Fruit fly (Drosophila melanogaster) whole organism, pupa: ENCODE data around the gene Cypl.
A peak's percentile ranks its signal among the peaks of the same experiment; 100 is the strongest.

Source experiments
- CG10348 ChIP-seq: fragments of 200-800 bp; sonication (Bioruptor generic); IDR thresholded peaks from 2 replicates; pipeline ENCODE4 v1.3.6; 2022; ENCODE audit warnings: missing biosample characterization, missing genetic modification characterization
- CG12605 ChIP-seq: fragments of 200-800 bp; sonication (Bioruptor generic); IDR thresholded peaks from 2 replicates; pipeline ENCODE4 v1.3.6; 2022; ENCODE audit warnings: missing biosample characterization, missing genetic modification characterization
- CG8159 ChIP-seq: fragments of 200-800 bp; sonication (Bioruptor generic); optimal IDR thresholded peaks from 3 replicates; lab custom pipeline; 2018; ENCODE audit warnings: missing biosample characterization, mild to moderate bottlenecking, missing genetic modification characterization, moderate library complexity
- CG8301 ChIP-seq: fragments of 200-800 bp; sonication (Bioruptor generic); optimal IDR thresholded peaks from 2 replicates; lab custom pipeline; 2018; ENCODE audit warnings: missing biosample characterization, mild to moderate bottlenecking, missing genetic modification characterization
- EcR ChIP-seq: fragments of 200-800 bp; sonication (Bioruptor generic); optimal IDR thresholded peaks from 3 replicates; lab custom pipeline; 2019; ENCODE audit warnings: missing biosample characterization, missing genetic modification characterization, mild to moderate bottlenecking, moderate library complexity, missing genetic modification reagents
- Pif1A ChIP-seq: fragments of 200-800 bp; sonication (Bioruptor generic); optimal IDR thresholded peaks from 3 replicates; lab custom pipeline; 2016; ENCODE audit warnings: missing biosample characterization, missing genetic modification characterization
- gl ChIP-seq: fragments of 200-800 bp; sonication (Bioruptor generic); optimal IDR thresholded peaks from 2 replicates; lab custom pipeline; 2018; ENCODE audit warnings: missing biosample characterization, mild to moderate bottlenecking, missing genetic modification characterization

DNA sequence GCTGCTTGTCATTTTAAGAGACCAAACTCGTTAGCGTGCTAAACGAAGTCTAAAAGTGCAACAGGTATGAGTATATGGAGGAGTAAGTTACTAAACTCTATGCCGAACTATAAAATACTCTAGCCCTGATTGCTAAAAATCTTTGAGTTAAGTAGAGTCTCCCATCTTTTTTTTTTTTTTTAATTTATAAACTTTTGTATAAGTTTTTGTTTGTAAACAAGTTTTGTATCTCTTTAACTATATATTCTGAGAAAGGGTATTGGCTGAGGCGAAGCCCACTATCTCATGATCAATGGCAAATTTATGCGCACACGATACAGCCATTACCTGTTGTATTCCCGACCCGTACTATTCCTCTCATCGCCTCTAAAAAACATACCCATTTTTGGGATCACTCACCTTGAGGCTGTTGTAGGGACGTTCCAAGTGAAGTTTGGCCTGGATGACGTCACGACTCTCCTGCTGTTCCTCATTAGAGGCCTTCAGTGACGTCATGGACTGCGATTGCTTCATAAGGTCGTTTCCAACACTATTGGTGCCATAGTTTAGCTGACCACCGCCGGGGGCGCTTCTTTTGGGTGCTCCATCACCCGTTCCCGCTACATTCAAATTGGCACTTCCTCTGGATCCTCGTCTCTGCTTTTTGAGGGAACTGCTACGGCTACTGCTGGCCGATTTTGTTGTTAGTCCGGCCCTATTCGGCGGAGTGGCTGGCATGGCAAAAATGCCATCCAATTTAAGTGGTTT, 35.0 kb downstream of the Cypl start:
- TF ChIP-seq CG8301 (tag; lab: Kevin White, UChicago): peak; percentile 38
- no peak for TF ChIP-seq EcR (GFP tag; lab: Kevin White, UChicago)
- peak; percentile 55; the same call in 1 of the 2 replicates for TF ChIP-seq CG12605 (GFP tag; lab: Robert Waterston, UW)
- TF ChIP-seq CG8159: no peak
- no peak for TF ChIP-seq CG10348 (GFP tag; lab: Robert Waterston, UW)
- TF ChIP-seq gl (tag; lab: Kevin White, UChicago): no peak
- TF ChIP-seq Pif1A (GFP tag; lab: Kevin White, UChicago): no peak
